Fruit fly (Drosophila melanogaster) whole organism, pupa: ENCODE data around the gene CG31465.

Source experiments
- CG15710 ChIP-seq: fragments of 200-800 bp; sonication (Bioruptor generic); optimal IDR thresholded peaks from 2 replicates; lab custom pipeline; 2018; ENCODE audit warnings: missing biosample characterization, mild to moderate bottlenecking, missing genetic modification characterization, moderate library complexity
- CG8159 ChIP-seq: fragments of 200-800 bp; sonication (Bioruptor generic); optimal IDR thresholded peaks from 3 replicates; lab custom pipeline; 2018; ENCODE audit warnings: missing biosample characterization, mild to moderate bottlenecking, missing genetic modification characterization, moderate library complexity
- D1 ChIP-seq: fragments of 200-800 bp; sonication (Bioruptor generic); optimal IDR thresholded peaks from 2 replicates; lab custom pipeline; 2018; ENCODE audit warnings: missing biosample characterization, mild to moderate bottlenecking, missing genetic modification characterization, moderate library complexity
- EcR ChIP-seq: fragments of 200-800 bp; sonication (Bioruptor generic); optimal IDR thresholded peaks from 3 replicates; lab custom pipeline; 2019; ENCODE audit warnings: missing biosample characterization, missing genetic modification characterization, mild to moderate bottlenecking, moderate library complexity, missing genetic modification reagents
- Pif1A ChIP-seq: fragments of 200-800 bp; sonication (Bioruptor generic); optimal IDR thresholded peaks from 3 replicates; lab custom pipeline; 2016; ENCODE audit warnings: missing biosample characterization, missing genetic modification characterization
- Snoo ChIP-seq: fragments of 200-800 bp; sonication (Bioruptor generic); optimal IDR thresholded peaks from 3 replicates; lab custom pipeline; 2017; ENCODE audit warnings: missing biosample characterization, mild to moderate bottlenecking, missing genetic modification characterization, inconsistent platforms
- fd96Ca ChIP-seq: fragments of 200-800 bp; sonication (Bioruptor generic); IDR thresholded peaks from 3 replicates; pipeline ENCODE4 v1.3.6; 2022; ENCODE audit warnings: missing biosample characterization, missing genetic modification characterization

dm6 chr3R:21856098-21856872, 24.3 kb upstream of the CG31465 start, which contains the start of gene glec:
- TF ChIP-seq D1 (no peak), EcR (GFP tag; lab: Kevin White, UChicago) (peak; percentile 58), Snoo (tag; lab: Kevin White, UChicago) (peak; percentile 35), CG8159 (no peak), CG15710 (tag; lab: Kevin White, UChicago) (peak; percentile 41), fd96Ca (peak; percentile 59; the same call in 2 of the 3 replicates), Pif1A (GFP tag; lab: Kevin White, UChicago) (peak; percentile 58)
